Worm (Caenorhabditis elegans): ENCODE measurements around the gene cls-2.

The cls-2 gene

DNA sequence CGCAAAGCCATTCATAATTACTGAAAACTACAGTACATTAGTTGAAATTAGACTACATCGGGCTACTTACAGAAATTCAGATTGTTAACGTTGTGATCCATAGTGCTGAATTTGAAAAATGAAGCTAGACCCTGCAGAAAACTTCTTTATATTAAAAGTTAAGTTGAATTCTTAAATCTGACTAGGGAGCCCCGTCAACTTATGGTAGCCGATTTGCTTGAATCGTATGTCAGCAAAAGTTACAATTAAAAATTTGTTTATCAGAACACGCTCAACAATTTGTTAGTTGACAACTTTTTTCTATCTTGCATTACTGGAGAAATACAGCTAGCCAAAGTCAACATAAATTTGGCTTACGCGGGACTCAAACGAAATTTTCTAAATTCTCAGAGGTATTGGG lies 32.3 kb upstream of the cls-2 start, which contains the start of gene F59B2.14:
TSS of gene F59B2.14 (minus strand) at position 101 of the 400 bp plus-strand sequence.
- no peak for TF ChIP-seq sox-4 (tag; optimal IDR thresholded peaks at IDR 0.05)
- no peak for TF ChIP-seq ets-4 (tag; optimal IDR thresholded peaks at IDR 0.05)
- TF ChIP-seq K09A11.1 (tag; optimal IDR thresholded peaks at IDR 0.05; ENCODE audit: insufficient read depth), result no peak
- TF ChIP-seq odd-2 (tag; optimal IDR thresholded peaks at IDR 0.05), result no peak
- TF ChIP-seq ttx-3 (tag; optimal IDR thresholded peaks at IDR 0.05), result no peak
- no peak for TF ChIP-seq T23F11.4 (GFP tag; optimal IDR thresholded peaks at IDR 0.05)
- no peak for TF ChIP-seq pqm-1 (tag; optimal IDR thresholded peaks at IDR 0.05)
- TF ChIP-seq lim-6 (tag; optimal IDR thresholded peaks at IDR 0.05), result no peak
- TF ChIP-seq fax-1 (tag; optimal IDR thresholded peaks at IDR 0.05), result no peak
- TF ChIP-seq pag-3 (tag; optimal IDR thresholded peaks at IDR 0.05; ENCODE audit: borderline replicate concordance), result no peak
- TF ChIP-seq nhr-11 (tag; optimal IDR thresholded peaks at IDR 0.05), result no peak
- TF ChIP-seq rnt-1 (tag; optimal IDR thresholded peaks at IDR 0.05), result no peak
- TF ChIP-seq syd-9 (tag; optimal IDR thresholded peaks at IDR 0.05), result no peak
- no peak for TF ChIP-seq ceh-24 (tag; optimal IDR thresholded peaks at IDR 0.05)
- no peak for TF ChIP-seq che-1 (tag; optimal IDR thresholded peaks at IDR 0.05)

DNA sequence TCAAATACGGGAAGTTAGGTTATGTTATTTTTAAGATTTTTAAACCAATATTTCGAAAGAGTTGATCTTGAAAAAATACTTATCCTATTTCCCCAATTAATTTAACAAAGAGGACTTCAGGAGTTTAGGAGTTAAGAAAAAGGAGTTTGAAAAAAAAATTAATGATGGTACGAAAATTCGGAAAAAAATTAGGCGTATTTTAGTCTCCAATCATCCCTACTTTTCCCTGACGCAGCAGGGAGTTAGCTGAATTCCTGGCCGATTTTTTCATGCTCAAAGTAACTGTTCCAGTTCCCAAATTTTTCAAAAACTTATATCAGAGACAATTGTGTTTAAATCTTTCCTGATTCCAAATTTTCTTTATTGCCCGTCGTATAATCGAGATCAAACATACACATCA lies 31.2 kb upstream of the cls-2 start:
- TF ChIP-seq ceh-22 (tag; optimal IDR thresholded peaks at IDR 0.05) (no peak), nfya-1 (tag; optimal IDR thresholded peaks at IDR 0.05) (no peak), unc-3 (GFP tag; conservative IDR thresholded peaks at IDR 0.05) (no peak), unc-3 (tag; optimal IDR thresholded peaks at IDR 0.05) (no peak)

DNA sequence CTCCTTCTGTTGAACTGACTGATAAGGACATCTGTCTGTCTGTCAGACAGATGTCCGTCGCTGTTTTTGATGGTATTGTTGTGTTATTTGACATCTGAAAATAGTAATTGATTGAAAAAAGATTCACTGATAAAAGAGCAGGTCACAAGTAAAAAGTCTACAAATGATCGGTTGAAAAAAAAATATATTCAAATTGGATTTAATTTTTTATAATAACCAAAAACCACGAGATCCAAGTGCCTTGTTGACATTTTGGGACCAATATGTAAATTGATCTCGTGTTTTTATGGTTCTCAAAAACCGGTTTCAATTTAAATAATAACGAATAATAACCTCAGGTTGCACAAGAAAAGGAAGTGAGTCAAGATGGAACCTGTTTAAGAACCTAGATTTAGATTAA lies 27.9 kb upstream of the cls-2 start, which contains the start of gene F59B2.13:
TSS of gene F59B2.13 (minus strand) at position 101 of the 400 bp plus-strand sequence.
- TF ChIP-seq mec-3 (tag; optimal IDR thresholded peaks at IDR 0.05; ENCODE audit: borderline replicate concordance) (no peak), hlh-15 (tag; optimal IDR thresholded peaks at IDR 0.05) (no peak), ceh-34 (tag; optimal IDR thresholded peaks at IDR 0.05) (no peak), pros-1 (tag; optimal IDR thresholded peaks at IDR 0.05) (no peak), tbx-2 (tag; optimal IDR thresholded peaks at IDR 0.05) (no peak)

DNA sequence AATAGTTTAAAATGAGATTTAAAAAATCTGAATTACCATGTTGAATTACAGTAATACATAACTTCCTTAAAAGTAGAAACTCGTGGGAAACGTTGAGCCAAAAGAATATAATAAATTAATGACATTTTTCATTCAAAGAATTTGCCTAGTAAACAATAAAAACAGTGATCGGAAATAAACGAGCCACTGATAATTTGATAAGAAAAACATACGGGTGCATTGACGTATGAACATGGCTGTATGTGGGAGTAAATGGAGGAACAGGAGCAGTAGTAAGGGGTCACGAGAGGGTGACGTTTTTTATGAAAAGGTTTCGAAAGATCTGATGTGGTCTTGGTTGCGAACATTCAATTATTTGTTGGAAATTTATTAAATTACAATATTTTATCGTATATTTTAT lies 24.0 kb upstream of the cls-2 start:
- TF ChIP-seq sox-2 (GFP tag; IDR thresholded peaks at IDR 0.05) (no peak), K02D7.2 (tag; optimal IDR thresholded peaks at IDR 0.05) (no peak), ztf-16 (tag; optimal IDR thresholded peaks at IDR 0.05) (no peak), ahr-1 (tag; optimal IDR thresholded peaks at IDR 0.05) (no peak), K09A11.1 (tag; optimal IDR thresholded peaks at IDR 0.05; ENCODE audit: insufficient read depth) (no peak), T23F11.4 (GFP tag; optimal IDR thresholded peaks at IDR 0.05) (no peak), unc-3 (GFP tag; conservative IDR thresholded peaks at IDR 0.05) (no peak), unc-3 (tag; optimal IDR thresholded peaks at IDR 0.05) (no peak), C38D4.7 (GFP tag; optimal IDR thresholded peaks at IDR 0.05) (no peak), madf-2 (tag; optimal IDR thresholded peaks at IDR 0.05) (no peak), ceh-18 (tag; optimal IDR thresholded peaks at IDR 0.05) (no peak), ref-2 (tag; optimal IDR thresholded peaks at IDR 0.05) (no peak), ceh-45 (GFP tag; IDR thresholded peaks at IDR 0.05) (no peak), F13H6.1 (tag; optimal IDR thresholded peaks at IDR 0.05) (no peak), lim-6 (tag; optimal IDR thresholded peaks at IDR 0.05) (no peak)

DNA sequence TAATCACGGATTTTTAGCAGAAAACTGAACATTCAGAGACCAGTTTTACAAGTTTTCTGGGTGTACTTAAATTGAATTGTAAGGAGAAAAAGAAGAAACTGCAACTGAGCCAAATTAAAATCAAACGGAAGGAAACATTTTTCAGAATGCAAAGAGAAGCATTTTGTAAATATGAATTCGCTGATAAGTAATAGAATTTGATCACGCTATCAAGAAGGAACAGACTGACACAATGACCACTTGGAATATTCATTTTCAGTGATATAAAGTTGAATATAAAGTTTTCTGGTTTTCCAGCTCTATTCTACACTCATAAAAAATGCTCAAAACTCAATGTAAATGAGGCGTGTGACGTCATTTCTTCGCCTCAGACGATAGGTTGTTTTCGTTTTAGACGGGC lies 20.7 kb upstream of the cls-2 start:
- no peak for TF ChIP-seq tbx-7 (tag; optimal IDR thresholded peaks at IDR 0.05)
- TF ChIP-seq fkh-6 (tag; optimal IDR thresholded peaks at IDR 0.05), result no peak
- TF ChIP-seq ttx-3 (tag; optimal IDR thresholded peaks at IDR 0.05), result no peak
- no peak for TF ChIP-seq ceh-14 (tag; optimal IDR thresholded peaks at IDR 0.05)
- TF ChIP-seq lim-6 (tag; optimal IDR thresholded peaks at IDR 0.05), result no peak
- no peak for TF ChIP-seq dmd-4 (tag; optimal IDR thresholded peaks at IDR 0.05; ENCODE audit: borderline replicate concordance)
- TF ChIP-seq ceh-34 (tag; optimal IDR thresholded peaks at IDR 0.05), result no peak
- no peak for TF ChIP-seq T23F11.4 (GFP tag; optimal IDR thresholded peaks at IDR 0.05)
- no peak for TF ChIP-seq syd-9 (tag; optimal IDR thresholded peaks at IDR 0.05)
- TF ChIP-seq pat-9 (tag; optimal IDR thresholded peaks at IDR 0.05), result no peak

All from whole organism, late embryonic.